Worm (Caenorhabditis elegans) whole organism, L2 larva: ENCODE data around the gene T10G3.2.

Experiments used
- C34F6.9 ChIP-seq: fragments of 150-350 bp; optimal IDR thresholded peaks from 2 replicates; lab custom pipeline; 2014; ENCODE audit warnings: missing biosample characterization, missing genetic modification characterization
- Y55F3AM.14 ChIP-seq: fragments of 200-800 bp; sonication (Bioruptor generic); optimal IDR thresholded peaks from 2 replicates; lab custom pipeline; 2018; ENCODE audit warnings: mild to moderate bottlenecking, missing genetic modification characterization, missing compliant biosample characterization
- alr-1 ChIP-seq: fragments of 150-350 bp; optimal IDR thresholded peaks from 2 replicates; lab custom pipeline; 2014; ENCODE audit warnings: missing biosample characterization, missing genetic modification characterization
- aly-2 ChIP-seq: fragments of 150-350 bp; optimal IDR thresholded peaks from 2 replicates; lab custom pipeline; 2014; ENCODE audit warnings: missing biosample characterization, missing genetic modification characterization
- ama-1 ChIP-seq: fragments of 150-350 bp; optimal IDR thresholded peaks from 2 replicates; lab custom pipeline; 2018; ENCODE audit warnings: inconsistent platforms
- blmp-1 ChIP-seq: sonication (generic microtip); optimal IDR thresholded peaks from 2 replicates; lab custom pipeline; 2017; ENCODE audit warnings: missing genetic modification characterization, mild to moderate bottlenecking, missing compliant biosample characterization, antibody characterized with exemption, moderate library complexity; ENCODE audit not compliant: insufficient read depth
- ceh-16 ChIP-seq: fragments of 150-350 bp; optimal IDR thresholded peaks from 2 replicates; lab custom pipeline; 2014; ENCODE audit warnings: missing biosample characterization, missing genetic modification characterization
- ceh-82 ChIP-seq: fragments of 150-350 bp; optimal IDR thresholded peaks from 2 replicates; lab custom pipeline; 2014; ENCODE audit warnings: missing biosample characterization, missing genetic modification characterization
- crh-2 ChIP-seq: sonication (generic microtip); optimal IDR thresholded peaks from 2 replicates; lab custom pipeline; 2017; ENCODE audit warnings: missing biosample characterization, missing genetic modification characterization
- dmd-4 ChIP-seq: sonication (generic microtip); optimal IDR thresholded peaks from 2 replicates; lab custom pipeline; 2017; ENCODE audit warnings: missing biosample characterization, missing genetic modification characterization
- elt-3 ChIP-seq: sonication (generic microtip); optimal IDR thresholded peaks from 2 replicates; lab custom pipeline; 2017; ENCODE audit warnings: missing biosample characterization, missing genetic modification characterization
- fos-1 ChIP-seq: fragments of 150-350 bp; optimal IDR thresholded peaks from 2 replicates; lab custom pipeline; 2014; ENCODE audit warnings: missing biosample characterization, missing genetic modification characterization
- gmeb-1 ChIP-seq: fragments of 150-350 bp; optimal IDR thresholded peaks from 2 replicates; lab custom pipeline; 2014; ENCODE audit warnings: missing biosample characterization, missing genetic modification characterization
- lin-11 ChIP-seq: fragments of 150-350 bp; sonication (generic microtip); optimal IDR thresholded peaks from 2 replicates; lab custom pipeline; 2014; ENCODE audit warnings: missing biosample characterization, missing genetic modification characterization, inconsistent platforms, mixed read lengths
- lin-13 ChIP-seq: fragments of 150-350 bp; optimal IDR thresholded peaks from 2 replicates; lab custom pipeline; 2014; ENCODE audit warnings: missing biosample characterization, missing genetic modification reagents, missing genetic modification characterization
- lsy-2 ChIP-seq, 2 experiments: fragments of 150-350 bp in 1 of 2; sonication (generic microtip) in 1 of 2; optimal IDR thresholded peaks; 2 replicates each; lab custom pipeline; 2014 to 2017; ENCODE audit warnings: missing biosample characterization in 2 of 2, missing genetic modification characterization in 2 of 2
- mab-5 ChIP-seq: fragments of 150-350 bp; optimal IDR thresholded peaks from 2 replicates; lab custom pipeline; 2014; ENCODE audit warnings: missing biosample characterization, missing genetic modification characterization
- mdl-1 ChIP-seq, 2 experiments: fragments of 150-350 bp in 1 of 2; sonication (generic microtip) in 1 of 2; optimal IDR thresholded peaks; 2 replicates each; lab custom pipeline; 2017; ENCODE audit warnings: missing biosample characterization in 2 of 2, missing genetic modification characterization in 2 of 2
- nhr-12 ChIP-seq: fragments of 150-350 bp; optimal IDR thresholded peaks from 2 replicates; lab custom pipeline; 2014; ENCODE audit warnings: missing biosample characterization, missing genetic modification characterization
- nhr-129 ChIP-seq: fragments of 150-350 bp; optimal IDR thresholded peaks from 2 replicates; lab custom pipeline; 2014; ENCODE audit warnings: missing biosample characterization, missing genetic modification characterization
- nhr-23 ChIP-seq: fragments of 150-350 bp; optimal IDR thresholded peaks from 2 replicates; lab custom pipeline; 2014; ENCODE audit warnings: missing biosample characterization, missing genetic modification reagents, missing genetic modification characterization
- nhr-25 ChIP-seq: fragments of 150-350 bp; sonication (generic microtip); optimal IDR thresholded peaks from 3 replicates; lab custom pipeline; 2014; ENCODE audit warnings: missing biosample characterization, missing genetic modification characterization
- nhr-6 ChIP-seq: fragments of 150-350 bp; optimal IDR thresholded peaks from 2 replicates; lab custom pipeline; 2014; ENCODE audit warnings: missing biosample characterization, missing genetic modification characterization
- nhr-77 ChIP-seq: fragments of 150-350 bp; optimal IDR thresholded peaks from 2 replicates; lab custom pipeline; 2014; ENCODE audit warnings: missing biosample characterization, missing genetic modification characterization
- sem-4 ChIP-seq: fragments of 150-350 bp; optimal IDR thresholded peaks from 2 replicates; lab custom pipeline; 2014; ENCODE audit warnings: missing biosample characterization, missing genetic modification reagents, missing genetic modification characterization
- sma-3 ChIP-seq: sonication (generic microtip); optimal IDR thresholded peaks from 2 replicates; lab custom pipeline; 2016; ENCODE audit warnings: missing genetic modification reagents, missing genetic modification characterization, missing compliant biosample characterization
- sma-9 ChIP-seq, 2 experiments: fragments of 150-350 bp in 1 of 2; sonication (generic microtip) in 1 of 2; optimal IDR thresholded peaks; 2 replicates each; lab custom pipeline; 2014 to 2016; ENCODE audit warnings: missing genetic modification characterization in 2 of 2, mild to moderate bottlenecking in 1 of 2, missing biosample characterization in 1 of 2, missing compliant biosample characterization in 1 of 2, missing genetic modification reagents in 1 of 2, moderate library complexity in 1 of 2
- snpc-4 ChIP-seq: fragments of 150-350 bp; optimal IDR thresholded peaks from 2 replicates; lab custom pipeline; 2014; ENCODE audit warnings: missing biosample characterization, missing genetic modification characterization
- unc-55 ChIP-seq: fragments of 150-350 bp; sonication (generic microtip); optimal IDR thresholded peaks from 3 replicates; lab custom pipeline; 2014; ENCODE audit warnings: missing biosample characterization, missing genetic modification reagents, missing genetic modification characterization
- unc-62 ChIP-seq: fragments of 150-350 bp; optimal IDR thresholded peaks from 2 replicates; lab custom pipeline; 2014; ENCODE audit warnings: missing biosample characterization, missing genetic modification reagents, missing genetic modification characterization
- ztf-4 ChIP-seq: fragments of 150-350 bp; optimal IDR thresholded peaks from 2 replicates; lab custom pipeline; 2014; ENCODE audit warnings: missing biosample characterization, missing genetic modification characterization

T10G3.2 gene

ce11 chrV:13462974-13463373, 16.7 kb downstream of the T10G3.2 start, which contains the start of gene frm-10 (continued):
- TF ChIP-seq lin-11 (tag; lab: Kevin White, UChicago) = peak; percentile 23
- no peak for TF ChIP-seq nhr-6 (tag; lab: Kevin White, UChicago)
- peak; percentile 8 to 65 for TF ChIP-seq lsy-2 (tag; optimal IDR thresholded peaks at IDR 0.05; lab: Kevin White, UChicago)
- TF ChIP-seq mdl-1 (tag; optimal IDR thresholded peaks at IDR 0.05; lab: Kevin White, UChicago) = peak; percentile 8 to 28
- TF ChIP-seq, all 48 proteins: peak for 18

DNA sequence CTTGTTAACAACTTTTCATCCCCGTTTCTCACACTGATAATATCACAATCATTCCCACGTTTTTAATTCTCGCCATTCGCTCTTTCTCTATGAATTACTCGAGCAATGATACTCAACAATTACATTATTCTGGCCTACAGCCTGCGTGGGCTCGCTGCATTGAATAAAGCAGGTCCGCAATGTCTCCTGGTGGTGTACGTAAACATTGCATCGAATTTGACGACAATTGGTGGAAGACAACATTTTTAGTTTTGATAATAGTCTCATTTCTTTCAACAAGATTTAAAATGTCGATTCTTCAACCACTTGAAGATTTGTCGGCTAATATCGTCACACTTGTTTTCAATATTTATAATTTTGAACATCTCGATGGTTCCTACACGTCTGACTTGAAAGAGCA, 20.3 kb downstream of the T10G3.2 start, which contains the start of gene bath-39:
Gene bath-39 (plus strand): TSS at position 137 of the 400 bp plus-strand sequence.
- TF ChIP-seq sma-3 (GFP tag; lab: Kevin White, UChicago) (no peak), unc-55 (peak; percentile 37), lsy-2 (tag; optimal IDR thresholded peaks at IDR 0.05; lab: Kevin White, UChicago) (peak in 1 of 2 experiments; percentile 33), C34F6.9 (tag; lab: Kevin White, UChicago) (peak; percentile 52), crh-2 (tag; lab: Kevin White, UChicago) (no peak), nhr-129 (tag; lab: Kevin White, UChicago) (peak; percentile 50)
- TF ChIP-seq, all 48 proteins: peak for 4

DNA sequence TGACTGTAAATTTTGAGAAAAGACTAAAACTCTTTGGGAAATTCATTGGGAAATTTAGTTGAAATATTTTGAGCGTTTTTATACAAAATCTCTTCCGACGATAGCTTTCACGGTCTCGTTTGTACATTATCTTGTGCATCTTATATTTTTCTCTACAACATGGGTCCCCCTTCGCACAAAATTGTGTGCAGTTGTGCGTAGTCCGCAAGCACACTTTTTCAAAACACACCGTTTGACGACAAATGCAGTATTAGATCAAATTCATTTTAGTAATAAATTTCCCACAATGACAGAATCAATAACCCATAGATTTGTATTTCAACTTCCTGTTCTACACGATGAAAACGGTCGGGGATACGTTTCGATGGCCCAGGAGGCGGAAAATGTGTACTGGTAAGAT, 21.8 kb downstream of the T10G3.2 start, which contains the start of gene F25H9.2:
Gene F25H9.2 (plus strand): TSS at position 226 of the 400 bp plus-strand sequence.
- TF ChIP-seq Y55F3AM.14 (GFP tag; lab: Kevin White, UChicago) = no peak
- peak; percentile 0 for TF ChIP-seq mab-5
- no peak for TF ChIP-seq blmp-1 (tag; lab: Kevin White, UChicago)
- no peak for TF ChIP-seq unc-62
- TF ChIP-seq ceh-16 (tag; lab: Kevin White, UChicago) = no peak
- no peak for TF ChIP-seq aly-2
- TF ChIP-seq nhr-12 (tag; lab: Kevin White, UChicago) = no peak
- TF ChIP-seq fos-1 (tag; lab: Kevin White, UChicago) = no peak
- TF ChIP-seq dmd-4 (tag; lab: Kevin White, UChicago) = no peak
- TF ChIP-seq sem-4 (tag; lab: Kevin White, UChicago) = no peak
- TF ChIP-seq C34F6.9 (tag; lab: Kevin White, UChicago) = peak; percentile 43

ce11 chrV:13455448-13455847, 24.2 kb downstream of the T10G3.2 start, which contains the start of gene lurp-3:
Gene lurp-3, plus strand, starts transcription at chrV:13455748.
- TF ChIP-seq unc-55 (no peak), lin-13 (GFP tag; lab: Kevin White, UChicago) (no peak), unc-62 (no peak), ama-1 (lab: Kevin White, UChicago) (no peak), sem-4 (tag; lab: Kevin White, UChicago) (no peak), nhr-129 (tag; lab: Kevin White, UChicago) (no peak), alr-1 (tag; lab: Kevin White, UChicago) (no peak), lsy-2 (tag; optimal IDR thresholded peaks at IDR 0.05; lab: Kevin White, UChicago) (no peak), mab-5 (no peak), ztf-4 (no peak), nhr-77 (tag; lab: Kevin White, UChicago) (no peak), blmp-1 (tag; lab: Kevin White, UChicago) (no peak), sma-9 (GFP tag; optimal IDR thresholded peaks at IDR 0.05; lab: Kevin White, UChicago) (no peak), sma-9 (tag; optimal IDR thresholded peaks at IDR 0.05; lab: Kevin White, UChicago) (no peak), elt-3 (tag; lab: Kevin White, UChicago) (no peak), nhr-23 (no peak), ceh-82 (tag; lab: Kevin White, UChicago) (no peak), gmeb-1 (tag; lab: Kevin White, UChicago) (no peak), fos-1 (tag; lab: Kevin White, UChicago) (no peak), mdl-1 (tag; optimal IDR thresholded peaks at IDR 0.05; lab: Kevin White, UChicago) (no peak)

ce11 chrV:13453334-13453733, 26.3 kb downstream of the T10G3.2 start, which contains the start of gene lurp-2:
Gene lurp-2, plus strand, starts transcription at chrV:13453634.
- TF ChIP-seq ceh-82 (tag; lab: Kevin White, UChicago) (no peak), aly-2 (no peak)

DNA sequence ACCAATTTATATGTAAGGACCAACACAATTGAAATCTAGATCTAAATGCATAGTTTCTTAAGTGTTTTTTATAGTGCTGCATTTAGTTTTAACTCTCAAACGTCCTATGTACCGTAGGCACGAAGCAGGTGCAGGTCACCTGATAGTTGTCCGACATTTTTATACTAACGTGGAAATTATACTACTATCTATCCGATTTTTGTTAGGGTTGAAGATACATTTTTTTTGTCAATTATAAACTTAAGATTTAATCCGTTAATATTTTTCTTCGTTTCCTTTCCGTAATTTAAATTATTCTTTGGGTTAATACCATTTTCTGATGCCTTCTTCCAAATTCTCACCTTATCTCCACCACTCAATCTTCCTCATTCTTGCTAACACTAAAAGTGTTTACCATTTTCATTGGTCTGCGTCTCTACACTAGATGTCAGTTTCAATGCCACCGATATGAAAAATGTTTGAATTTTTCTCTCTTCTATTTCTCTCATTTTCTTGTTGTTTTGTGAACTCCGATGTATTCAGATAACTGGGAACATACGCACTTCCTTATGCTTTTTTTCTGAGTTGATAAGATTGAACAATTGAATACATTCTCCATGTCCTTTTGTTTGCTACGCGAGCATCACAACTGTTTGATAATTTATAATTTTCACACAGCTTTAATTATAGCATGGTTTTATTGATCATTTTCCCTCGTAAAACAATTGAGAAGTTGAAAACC, 34.3 kb downstream of the T10G3.2 start, which contains the start of gene Y2H9A.4:
Gene Y2H9A.4 (plus strand): TSS at position 671 of the 721 bp plus-strand sequence.
- TF ChIP-seq snpc-4 (no peak), C34F6.9 (tag; lab: Kevin White, UChicago) (peak; percentile 23), crh-2 (tag; lab: Kevin White, UChicago) (peak; percentile 56), mab-5 (peak; percentile 28), nhr-25 (tag; lab: Kevin White, UChicago) (peak; percentile 31), fos-1 (tag; lab: Kevin White, UChicago) (peak; percentile 53)
